Fruit fly (Drosophila melanogaster): ENCODE results near the gene CG18596.
A peak's percentile ranks its signal among the peaks of the same experiment; 100 is the strongest.

CG18596 gene

dm6 chr3R:22375674-22376073 is at the start of gene CG18596:
TSS of gene CG18596 (plus strand) at chr3R:22375923.
- no peak for TF ChIP-seq noc (tag; optimal IDR thresholded peaks at IDR 0.05)

dm6 chr3R:22328665-22329350 is 46.9 kb upstream of the CG18596 start, which contains the start of gene CG7080:
TSS of gene CG7080 (plus strand) at chr3R:22329300.
- no peak for TF ChIP-seq noc (tag; optimal IDR thresholded peaks at IDR 0.05)

- TF ChIP-seq noc (tag; optimal IDR thresholded peaks at IDR 0.05) = no peak
Measured at dm6 chr3R:22330512-22331119, 45.1 kb upstream of the CG18596 start, which contains the start of gene CG33721. TSS of gene CG33721 (plus strand) at chr3R:22331069.

dm6 chr3R:22331691-22332090 is 44.0 kb upstream of the CG18596 start, which contains the start of gene CG13862:
TSS of gene CG13862 (plus strand) at chr3R:22331991.
- TF ChIP-seq noc (tag; optimal IDR thresholded peaks at IDR 0.05) = no peak

dm6 chr3R:22334050-22334449 is 41.7 kb upstream of the CG18596 start, which contains the start of gene CG5391:
TSS of gene CG5391 (minus strand) at chr3R:22334150.
- TF ChIP-seq noc (tag; optimal IDR thresholded peaks at IDR 0.05) = no peak

- no peak for TF ChIP-seq noc (tag; optimal IDR thresholded peaks at IDR 0.05)
Measured at dm6 chr3R:22339510-22339909, 36.2 kb upstream of the CG18596 start.

dm6 chr3R:22340207-22340606 is 35.5 kb upstream of the CG18596 start, which contains the start of gene CG5388:
TSS of gene CG5388 (minus strand) at chr3R:22340307.
- no peak for TF ChIP-seq noc (tag; optimal IDR thresholded peaks at IDR 0.05)

dm6 chr3R:22341652-22342051 is 34.1 kb upstream of the CG18596 start:
- no peak for TF ChIP-seq noc (tag; optimal IDR thresholded peaks at IDR 0.05)

dm6 chr3R:22342151-22342550 is 33.6 kb upstream of the CG18596 start, which contains the start of gene CG5386:
TSS of gene CG5386 (minus strand) at chr3R:22342251.
- no peak for TF ChIP-seq noc (tag; optimal IDR thresholded peaks at IDR 0.05)

dm6 chr3R:22342708-22343107 is 33.0 kb upstream of the CG18596 start:
- TF ChIP-seq noc (tag; optimal IDR thresholded peaks at IDR 0.05) = no peak

- TF ChIP-seq noc (tag; optimal IDR thresholded peaks at IDR 0.05) = no peak
Measured at dm6 chr3R:22351396-22351795, 24.3 kb upstream of the CG18596 start, which contains the start of gene rdhB. TSS of gene rdhB (plus strand) at chr3R:22351696.

- TF ChIP-seq noc (tag; optimal IDR thresholded peaks at IDR 0.05) = peak; percentile 48
Measured at dm6 chr3R:22356464-22357410, 19.0 kb upstream of the CG18596 start, which contains the start of gene Sar1. TSS of gene Sar1 (plus strand) at chr3R:22356685.

dm6 chr3R:22357942-22358341 is 17.8 kb upstream of the CG18596 start:
- TF ChIP-seq noc (tag; optimal IDR thresholded peaks at IDR 0.05) = peak; percentile 14

- peak; percentile 73 for TF ChIP-seq noc (tag; optimal IDR thresholded peaks at IDR 0.05)
Measured at dm6 chr3R:22358810-22359209, 16.9 kb upstream of the CG18596 start.

- TF ChIP-seq noc (tag; optimal IDR thresholded peaks at IDR 0.05) = peak; percentile 93
Measured at dm6 chr3R:22362218-22362907, 13.4 kb upstream of the CG18596 start, which contains the start of the genes JMJD6, CG7071 and Muted. TSS of gene JMJD6 (minus strand) at chr3R:22362371. TSS of gene CG7071 (plus strand) at chr3R:22362620. TSS of gene Muted (plus strand) at chr3R:22362620.

Data from whole organism, larva.